Worm (Caenorhabditis elegans): ENCODE measurements around the gene Y39A1A.9.

DNA sequence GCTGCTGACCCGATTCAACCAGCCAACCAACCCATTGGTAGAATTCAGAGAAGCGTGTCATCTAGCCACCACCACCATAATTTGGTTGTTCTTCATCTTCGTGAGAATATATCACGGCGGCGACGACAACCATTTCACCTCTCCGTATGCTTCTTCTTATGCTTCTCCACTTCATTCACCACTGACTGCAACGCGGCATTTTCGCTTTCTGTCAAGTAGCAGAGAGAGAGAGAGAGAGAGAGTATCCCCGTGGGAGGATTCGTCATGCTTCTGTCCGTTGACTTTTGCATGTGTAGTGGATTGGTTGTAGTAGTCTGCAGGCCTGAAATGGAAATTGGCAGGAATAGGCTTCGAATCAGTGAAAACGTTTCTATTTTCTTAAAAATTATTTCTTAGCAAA is 38.6 kb upstream of the Y39A1A.9 start:
- TF ChIP-seq ham-2 (GFP tag; optimal IDR thresholded peaks at IDR 0.05) (peak; percentile 10), unc-62 (GFP tag; optimal IDR thresholded peaks at IDR 0.05) (no peak), pha-4 (tag; optimal IDR thresholded peaks at IDR 0.05) (no peak), nhr-237 (tag; optimal IDR thresholded peaks at IDR 0.05) (no peak)
